Fruit fly (Drosophila melanogaster): Measurements from ENCODE around the gene CG31272.

The CG31272 gene

DNA sequence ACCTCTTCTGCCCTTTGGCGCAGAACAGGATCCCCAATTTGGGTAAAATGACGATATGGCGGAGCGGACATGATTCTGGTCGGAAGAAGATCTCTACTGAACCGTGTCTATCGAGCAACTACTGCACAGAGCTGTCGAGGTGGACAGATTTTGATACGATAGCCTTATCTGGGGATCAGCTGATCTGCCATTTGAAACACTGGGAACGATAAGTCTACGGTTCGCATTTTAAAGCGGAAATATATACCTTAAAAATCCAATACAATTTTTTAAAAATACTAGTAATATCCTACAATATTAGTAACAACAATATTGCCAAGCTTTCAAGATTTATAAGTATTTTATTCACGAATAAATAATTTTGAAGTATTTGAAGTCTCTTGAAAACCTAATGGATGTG lies 49.9 kb downstream of the CG31272 start, which contains the start of gene CG31373:
CG31373 (minus strand) TSS at position 101 of the 400 bp plus-strand sequence.
- TF ChIP-seq EcR (GFP tag; optimal IDR thresholded peaks at IDR 0.05) (no peak), CG12605 (GFP tag; IDR thresholded peaks at IDR 0.05) (no peak), CG9948 (tag; optimal IDR thresholded peaks at IDR 0.05) (no peak), D1 (tag; optimal IDR thresholded peaks at IDR 0.05) (no peak), CG13204 (GFP tag; optimal IDR thresholded peaks at IDR 0.05) (no peak), CG4496 (GFP tag; IDR thresholded peaks at IDR 0.05) (no peak), CG34367 (tag; optimal IDR thresholded peaks at IDR 0.05) (no peak), CG32121 (GFP tag; IDR thresholded peaks at IDR 0.05) (no peak), CG8159 (tag; optimal IDR thresholded peaks at IDR 0.05) (no peak), fd96Ca (GFP tag; IDR thresholded peaks at IDR 0.05) (no peak), CG10348 (GFP tag; IDR thresholded peaks at IDR 0.05) (no peak)

DNA sequence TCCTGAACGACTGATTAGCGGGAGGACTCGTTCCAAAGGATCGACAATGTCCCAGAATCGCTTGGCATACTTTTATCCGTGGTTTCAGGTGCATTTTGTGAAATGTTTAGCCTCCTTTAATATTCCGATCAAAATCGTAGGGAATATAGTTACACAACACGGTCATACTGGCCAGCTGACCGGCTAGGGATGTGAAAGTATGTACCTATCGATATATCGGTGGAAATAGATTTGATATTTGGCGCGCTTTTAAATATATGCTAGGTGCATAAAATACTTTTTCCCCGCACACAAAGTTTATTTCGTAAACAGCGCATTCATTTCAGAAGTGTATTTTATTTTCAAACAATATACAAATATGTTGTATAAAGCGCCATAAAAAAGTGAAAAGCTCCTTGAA lies 51.0 kb downstream of the CG31272 start, which contains the start of gene CG31278:
CG31278 (minus strand) TSS at position 172 of the 400 bp plus-strand sequence.
- TF ChIP-seq CG13204 (GFP tag; optimal IDR thresholded peaks at IDR 0.05) (no peak), CG9948 (tag; optimal IDR thresholded peaks at IDR 0.05) (no peak), CG8301 (tag; optimal IDR thresholded peaks at IDR 0.05) (no peak), Snoo (tag; optimal IDR thresholded peaks at IDR 0.05) (no peak)

DNA sequence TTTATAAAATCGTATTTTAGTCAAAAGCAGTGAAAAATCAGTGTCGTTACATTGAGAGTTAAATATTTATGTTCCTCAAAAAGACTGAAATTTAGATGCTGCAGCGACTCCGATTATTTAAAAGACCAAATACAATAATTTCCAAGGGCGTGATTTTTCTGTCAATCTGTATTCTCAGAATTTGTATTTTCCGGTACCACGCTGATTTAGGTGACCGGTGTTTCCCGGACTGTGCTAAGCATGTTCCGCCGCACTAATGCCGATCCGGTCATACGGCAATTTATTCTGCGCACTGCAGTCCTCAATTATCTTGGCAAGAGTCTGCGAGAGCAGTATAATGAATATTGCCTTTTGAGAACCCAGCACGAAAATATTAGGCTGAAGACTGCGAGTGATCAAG lies 52.4 kb downstream of the CG31272 start, which contains the start of the genes CG31467 and CG14684:
CG31467 (minus strand) TSS at position 101 of the 400 bp plus-strand sequence.
CG14684 (plus strand) TSS at position 212 of the 400 bp plus-strand sequence.
- no peak for TF ChIP-seq CG10348 (GFP tag; IDR thresholded peaks at IDR 0.05)
- TF ChIP-seq CG32121 (GFP tag; IDR thresholded peaks at IDR 0.05) = no peak
- TF ChIP-seq CG8301 (tag; optimal IDR thresholded peaks at IDR 0.05) = no peak
- TF ChIP-seq CG15710 (tag; optimal IDR thresholded peaks at IDR 0.05) = no peak
- no peak for TF ChIP-seq rn (GFP tag; IDR thresholded peaks at IDR 0.05)
- no peak for TF ChIP-seq CG17806 (tag; optimal IDR thresholded peaks at IDR 0.05)
- no peak for TF ChIP-seq CG4496 (GFP tag; IDR thresholded peaks at IDR 0.05)
- TF ChIP-seq CG8159 (tag; optimal IDR thresholded peaks at IDR 0.05) = no peak

All from whole organism, pupa.